Worm (Caenorhabditis elegans) whole organism, late embryonic: Measurements from ENCODE around the gene R08F11.1.

Source experiments
- hlh-13 ChIP-seq: fragments of 200-800 bp; sonication (Bioruptor generic); optimal IDR thresholded peaks from 2 replicates; lab custom pipeline; 2018; ENCODE audit warnings: mild to moderate bottlenecking, missing genetic modification characterization, missing compliant biosample characterization
- nfya-1 ChIP-seq: sonication (generic microtip); optimal IDR thresholded peaks from 2 replicates; lab custom pipeline; 2017; ENCODE audit warnings: missing genetic modification characterization, mild to moderate bottlenecking, missing compliant biosample characterization, antibody characterized with exemption, moderate library complexity
- ref-2 ChIP-seq: sonication (generic microtip); optimal IDR thresholded peaks from 2 replicates; lab custom pipeline; 2016; ENCODE audit warnings: missing genetic modification characterization, missing compliant biosample characterization
- sdc-2 ChIP-seq: sonication (generic microtip); optimal IDR thresholded peaks from 2 replicates; lab custom pipeline; 2016; ENCODE audit warnings: missing genotype, missing genetic modification characterization, missing compliant biosample characterization
- unc-42 ChIP-seq: sonication (generic microtip); optimal IDR thresholded peaks from 2 replicates; lab custom pipeline; 2016; ENCODE audit warnings: missing genotype, missing genetic modification characterization, missing compliant biosample characterization

- TF ChIP-seq nfya-1 (tag; lab: Kevin White, UChicago) = no peak
- no peak for TF ChIP-seq unc-42 (tag; lab: Kevin White, UChicago)
- no peak for TF ChIP-seq ref-2 (tag; lab: Kevin White, UChicago)
- no peak for TF ChIP-seq sdc-2 (tag; lab: Kevin White, UChicago)
- no peak for TF ChIP-seq hlh-13 (GFP tag; lab: Kevin White, UChicago)
These were observed 33.7 kb downstream of the R08F11.1 start for ce11 chrV:3750328-3750727.
